Worm (Caenorhabditis elegans): ENCODE measurements around the gene nlp-34.

DNA sequence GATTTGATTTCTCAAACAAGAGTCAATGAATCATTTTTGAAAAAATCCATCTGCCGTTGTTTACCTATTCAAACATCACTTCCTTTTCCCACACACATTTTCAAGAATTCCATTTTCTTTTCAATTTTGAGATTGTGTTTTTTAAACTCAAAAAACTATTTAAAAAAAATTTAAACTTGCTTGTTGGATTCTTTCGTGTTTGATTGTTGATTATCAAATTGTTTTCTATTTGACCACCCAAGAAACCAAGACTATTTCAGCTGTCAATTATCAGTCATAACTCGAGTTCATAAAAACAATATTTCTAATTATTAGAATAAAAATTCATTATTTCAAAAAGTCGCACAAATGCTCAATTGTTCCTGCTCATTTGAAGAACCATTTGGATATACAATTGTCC is 26.3 kb upstream of the nlp-34 start, which contains the start of gene srh-8:
- TF ChIP-seq B0310.2 (tag; optimal IDR thresholded peaks at IDR 0.05) (no peak), ceh-13 (GFP tag; optimal IDR thresholded peaks at IDR 0.05) (no peak), F13C5.2 (tag; optimal IDR thresholded peaks at IDR 0.05) (no peak), ama-1 (optimal IDR thresholded peaks at IDR 0.05) (no peak), tbx-37 (GFP tag; conservative IDR thresholded peaks at IDR 0.05) (no peak), ceh-36 (tag; optimal IDR thresholded peaks at IDR 0.05) (no peak), scrt-1 (GFP tag; IDR thresholded peaks at IDR 0.05) (no peak), tra-4 (tag; optimal IDR thresholded peaks at IDR 0.05) (no peak), hmbx-1 (tag; optimal IDR thresholded peaks at IDR 0.05) (no peak), sea-1 (GFP tag; conservative IDR thresholded peaks at IDR 0.05) (no peak), ets-7 (tag; optimal IDR thresholded peaks at IDR 0.05) (no peak), flt-1 (GFP tag; IDR thresholded peaks at IDR 0.05) (no peak)

Data from whole organism, early embryonic.